Fruit fly (Drosophila melanogaster) whole organism, wandering third instar larva: ENCODE measurements around the gene fru.

Source experiments
- CG32264 ChIP-seq: fragments of 200-800 bp; sonication (Bioruptor generic); optimal IDR thresholded peaks from 2 replicates; lab custom pipeline; 2016; ENCODE audit warnings: missing biosample characterization, missing genetic modification characterization
- CG9705 ChIP-seq: fragments of 200-800 bp; sonication (Bioruptor generic); optimal IDR thresholded peaks from 2 replicates; lab custom pipeline; 2018; ENCODE audit warnings: missing biosample characterization, mild to moderate bottlenecking, missing genetic modification characterization
- CrebA ChIP-seq: fragments of 200-800 bp; sonication (Bioruptor generic); optimal IDR thresholded peaks from 2 replicates; lab custom pipeline; 2016; ENCODE audit warnings: missing biosample characterization, mild to moderate bottlenecking, missing genetic modification characterization, borderline replicate concordance
- Dfd ChIP-seq: fragments of >200 bp; optimal IDR thresholded peaks from 2 replicates; lab custom pipeline; 2017; ENCODE audit warnings: missing biosample characterization, missing genetic modification characterization
- brk ChIP-seq: fragments of 200-800 bp; sonication (Bioruptor generic); optimal IDR thresholded peaks from 2 replicates; lab custom pipeline; 2016; ENCODE audit warnings: missing biosample characterization, mild to moderate bottlenecking, missing genetic modification characterization
- dl ChIP-seq, 2 experiments: fragments of 175-275, 200-275 bp in 1 of 2; fragments of 200-275 bp in 1 of 2; sonication (Bioruptor generic); optimal IDR thresholded peaks; lab custom pipeline; 2018; ENCODE audit warnings: mild to moderate bottlenecking in 2 of 2, missing biosample characterization in 2 of 2, missing genetic modification characterization in 2 of 2, moderate library complexity in 2 of 2; ENCODE audit not compliant: partially characterized antibody in 2 of 2, insufficient read depth in 1 of 2
- fru ChIP-seq: fragments of 200-800 bp; sonication (Bioruptor generic); optimal IDR thresholded peaks from 3 replicates; lab custom pipeline; 2016; ENCODE audit warnings: missing biosample characterization, mild to moderate bottlenecking, missing genetic modification characterization
- rgr ChIP-seq: fragments of 200-800 bp; sonication (Bioruptor generic); optimal IDR thresholded peaks from 3 replicates; lab custom pipeline; 2016; ENCODE audit warnings: missing biosample characterization, mild to moderate bottlenecking, missing genetic modification characterization
- tai ChIP-seq: sonication (Bioruptor generic); optimal IDR thresholded peaks from 2 replicates; lab custom pipeline; 2016; ENCODE audit warnings: missing biosample characterization, missing genetic modification characterization

DNA sequence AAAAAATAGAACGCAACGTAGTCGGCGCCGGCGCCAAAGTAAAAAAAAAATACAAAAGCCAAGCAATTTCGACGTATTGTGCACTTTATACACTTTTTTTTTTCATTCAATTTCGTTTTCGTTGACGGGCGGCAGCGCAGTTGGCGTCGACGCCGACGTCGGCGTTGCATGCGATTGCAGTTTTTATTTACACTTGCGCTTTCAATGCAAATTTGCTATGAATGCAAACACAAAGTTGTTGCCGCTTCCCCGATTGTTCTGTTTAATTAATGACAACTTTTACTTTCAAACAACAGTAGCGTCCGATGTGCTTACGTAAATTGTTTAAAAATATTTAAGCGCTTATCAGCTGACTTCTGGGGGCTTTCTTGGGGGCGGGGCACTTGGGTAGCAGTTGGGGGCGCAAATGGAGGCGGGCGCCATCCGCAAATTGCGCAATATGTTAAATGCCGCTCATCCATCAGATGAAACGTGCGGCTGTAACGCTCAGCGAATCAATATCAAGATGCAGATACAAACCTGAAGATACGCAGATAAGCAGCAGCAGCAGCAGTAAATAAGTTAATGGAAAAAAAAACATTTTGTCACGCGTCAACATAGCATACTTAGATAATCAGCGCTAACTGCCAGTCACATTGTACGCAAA, 107.1 kb downstream of the fru start:
- TF ChIP-seq Dfd (no peak), CrebA (GFP tag; lab: Kevin White, UChicago) (no peak), fru (GFP tag; lab: Kevin White, UChicago) (no peak), dl (GFP tag; optimal IDR thresholded peaks at IDR 0.05; lab: Kevin White, UChicago; ENCODE audit: insufficient read depth in 1 of 2, partially characterized antibody in 2 of 2) (no peak), tai (GFP tag; lab: Kevin White, UChicago) (no peak), CG9705 (GFP tag; lab: Kevin White, UChicago) (no peak), brk (GFP tag; lab: Kevin White, UChicago) (no peak), CG32264 (no peak), rgr (GFP tag; lab: Kevin White, UChicago) (no peak)
